Worm (Caenorhabditis elegans): ENCODE measurements around the gene T10F2.2.

Gene T10F2.2

DNA sequence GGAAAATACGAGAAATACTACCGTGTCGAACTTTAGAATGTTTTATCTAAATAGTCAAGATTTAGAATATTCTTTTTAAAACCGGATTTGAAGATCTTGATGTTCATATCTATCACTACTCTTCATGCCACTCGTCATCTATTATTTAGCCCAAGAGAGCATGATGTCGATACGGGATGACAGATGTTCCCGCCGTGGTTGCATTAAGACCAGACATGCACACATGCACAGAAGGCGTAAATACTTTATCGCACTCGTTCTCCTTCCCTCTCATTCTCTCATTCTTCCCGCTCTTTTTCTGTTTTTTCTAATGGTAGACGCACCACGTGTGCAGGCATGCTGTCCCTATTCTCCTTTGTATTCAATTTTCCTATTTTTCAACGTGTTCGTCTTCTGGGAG is 18.3 kb upstream of the T10F2.2 start:
- TF ChIP-seq nhr-12 (tag; optimal IDR thresholded peaks at IDR 0.05) (no peak), lin-39 (tag; optimal IDR thresholded peaks at IDR 0.05) (peak; percentile 43)

DNA sequence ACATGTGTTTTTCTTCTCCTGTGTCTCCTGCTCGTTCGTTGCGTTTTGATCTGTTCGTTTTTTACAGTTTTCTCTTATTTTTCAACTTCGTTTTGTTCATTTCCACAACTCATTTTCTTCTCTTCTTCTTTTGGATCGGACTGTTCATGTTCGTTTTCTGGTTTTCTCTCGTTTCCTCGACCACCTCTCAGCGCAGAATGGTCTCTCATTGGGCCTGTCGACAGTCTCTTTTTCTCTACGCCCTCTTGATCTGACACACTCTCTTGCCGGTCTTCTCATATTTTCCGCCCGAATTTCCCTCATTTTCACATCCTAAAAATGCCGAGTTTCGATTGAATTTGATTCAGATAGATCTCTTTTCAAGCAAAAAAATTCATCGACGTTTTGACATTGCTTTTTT is 16.5 kb upstream of the T10F2.2 start:
- TF ChIP-seq daf-12 (tag; optimal IDR thresholded peaks at IDR 0.05): no peak
- TF ChIP-seq nhr-77 (tag; optimal IDR thresholded peaks at IDR 0.05): no peak
- peak; percentile 30 for TF ChIP-seq nfya-1 (tag; optimal IDR thresholded peaks at IDR 0.05; ENCODE audit: insufficient read depth)
- TF ChIP-seq nhr-67 (tag; optimal IDR thresholded peaks at IDR 0.05): no peak
- TF ChIP-seq jun-1 (tag; optimal IDR thresholded peaks at IDR 0.05): no peak

DNA sequence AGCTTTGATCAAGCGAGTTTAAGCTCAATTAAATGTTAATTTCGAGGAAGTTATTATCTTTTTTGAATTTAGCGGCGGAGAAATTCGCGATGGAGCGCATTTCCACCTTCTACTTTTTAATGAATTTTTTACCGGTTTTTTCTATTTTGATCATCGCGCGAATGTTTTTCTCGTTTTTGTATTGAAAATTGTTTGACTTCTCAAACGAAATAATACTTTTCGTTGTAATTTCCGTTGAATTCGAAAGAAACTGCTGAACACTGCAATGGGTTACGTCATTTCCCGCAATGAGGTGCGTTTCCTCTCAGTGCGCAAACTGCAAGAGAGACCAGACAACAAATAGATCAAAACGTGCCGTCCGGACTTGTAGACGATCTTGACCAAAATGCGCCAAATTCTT is 16.1 kb upstream of the T10F2.2 start:
- TF ChIP-seq lin-39 (tag; optimal IDR thresholded peaks at IDR 0.05) (no peak), nhr-77 (tag; optimal IDR thresholded peaks at IDR 0.05) (no peak), nfya-1 (tag; optimal IDR thresholded peaks at IDR 0.05; ENCODE audit: insufficient read depth) (no peak), egl-5 (tag; optimal IDR thresholded peaks at IDR 0.05) (no peak), ceh-82 (tag; optimal IDR thresholded peaks at IDR 0.05) (no peak), nhr-76 (tag; optimal IDR thresholded peaks at IDR 0.05) (no peak), unc-62 (GFP tag; optimal IDR thresholded peaks at IDR 0.05) (no peak), sea-2 (GFP tag; optimal IDR thresholded peaks at IDR 0.05) (no peak), daf-12 (tag; optimal IDR thresholded peaks at IDR 0.05) (no peak)

DNA sequence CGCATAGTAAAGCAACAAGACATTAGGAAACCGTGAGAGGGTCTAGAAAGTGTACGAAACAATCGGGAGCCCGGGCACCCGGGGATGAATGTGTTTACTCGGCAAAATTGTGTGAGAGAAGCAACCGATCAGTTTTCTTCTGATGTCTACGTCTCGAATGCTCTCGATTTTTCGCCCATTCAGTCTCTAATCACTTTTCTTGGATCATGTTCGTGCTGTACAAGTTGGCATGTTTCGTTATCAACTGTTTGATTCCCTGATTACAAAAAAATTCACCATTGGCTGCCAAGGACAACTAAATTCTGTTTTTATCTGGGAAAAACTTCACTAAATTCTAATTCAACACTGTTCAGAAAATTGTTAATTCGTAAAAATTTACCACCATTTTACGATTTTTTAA is 15.5 kb upstream of the T10F2.2 start:
- TF ChIP-seq ZK546.5 (tag; optimal IDR thresholded peaks at IDR 0.05) (no peak), elt-2 (tag; optimal IDR thresholded peaks at IDR 0.05) (peak; percentile 67), nfya-1 (tag; optimal IDR thresholded peaks at IDR 0.05; ENCODE audit: insufficient read depth) (peak; percentile 14), pha-4 (tag; optimal IDR thresholded peaks at IDR 0.05) (peak; percentile 6)

DNA sequence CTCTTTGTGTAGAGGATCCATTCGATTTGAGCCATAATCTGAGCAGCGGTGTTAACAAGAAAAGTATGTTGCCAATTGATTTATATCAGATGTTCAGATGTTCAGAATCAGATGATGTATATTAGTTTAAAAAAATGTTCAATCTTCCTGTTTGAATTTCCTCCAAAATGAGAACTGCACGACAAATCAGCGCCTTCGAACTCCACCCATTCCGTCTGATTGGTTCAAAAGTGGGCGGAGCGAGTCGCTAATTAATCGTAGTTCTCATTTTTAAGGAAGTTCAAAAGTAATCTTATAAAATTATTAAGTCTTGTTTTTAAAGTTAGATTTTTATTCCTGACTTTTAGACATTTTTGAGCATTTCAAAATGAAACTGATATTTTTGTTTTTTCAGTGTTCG is 14.1 kb upstream of the T10F2.2 start:
- TF ChIP-seq unc-39 (tag; optimal IDR thresholded peaks at IDR 0.05): no peak
- no peak for TF ChIP-seq nhr-67 (tag; optimal IDR thresholded peaks at IDR 0.05)
- TF ChIP-seq nhr-43 (tag; optimal IDR thresholded peaks at IDR 0.05; ENCODE audit: poor library complexity, severe bottlenecking): no peak
- TF ChIP-seq nfya-1 (tag; optimal IDR thresholded peaks at IDR 0.05; ENCODE audit: insufficient read depth): peak; percentile 95

DNA sequence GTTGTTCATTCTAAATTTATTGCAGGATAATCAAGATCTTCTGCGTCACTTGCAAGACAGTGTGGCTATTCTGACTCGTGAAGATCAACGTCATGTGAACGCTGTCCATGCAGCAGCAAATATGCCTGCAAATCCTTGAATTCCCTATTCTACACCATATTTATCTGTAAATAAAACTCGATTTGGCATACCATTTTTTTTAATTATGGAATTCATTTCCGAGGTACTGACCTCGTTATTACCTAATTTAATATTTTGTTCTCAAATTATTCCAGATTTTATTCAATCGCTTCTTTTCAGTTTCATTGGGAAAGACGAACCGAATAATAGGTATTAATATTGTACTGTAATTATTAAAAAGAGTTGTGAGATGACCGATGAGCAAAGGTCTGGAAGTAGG is 8.5 kb upstream of the T10F2.2 start, which contains the start of gene cid-1:
TSS of gene cid-1 (plus strand) at position 301 of the 400 bp plus-strand sequence.
- TF ChIP-seq ceh-82 (tag; optimal IDR thresholded peaks at IDR 0.05) (no peak), pha-4 (tag; optimal IDR thresholded peaks at IDR 0.05) (no peak), elt-3 (tag; optimal IDR thresholded peaks at IDR 0.05) (no peak), aly-2 (tag; optimal IDR thresholded peaks at IDR 0.05) (no peak), fkh-2 (tag; optimal IDR thresholded peaks at IDR 0.05) (no peak), pqm-1 (tag; optimal IDR thresholded peaks at IDR 0.05) (no peak), ceh-16 (tag; optimal IDR thresholded peaks at IDR 0.05) (no peak), jun-1 (tag; optimal IDR thresholded peaks at IDR 0.05) (no peak), nhr-76 (tag; optimal IDR thresholded peaks at IDR 0.05) (no peak), nhr-28 (tag; optimal IDR thresholded peaks at IDR 0.05) (no peak), nfya-1 (tag; optimal IDR thresholded peaks at IDR 0.05; ENCODE audit: insufficient read depth) (no peak), tbx-2 (tag; optimal IDR thresholded peaks at IDR 0.05) (no peak), lin-15B (tag; optimal IDR thresholded peaks at IDR 0.05) (no peak), ztf-11 (tag; optimal IDR thresholded peaks at IDR 0.05) (no peak), R02D3.7 (tag; optimal IDR thresholded peaks at IDR 0.05) (no peak), nhr-23 (tag; optimal IDR thresholded peaks at IDR 0.05) (no peak), elt-1 (tag; optimal IDR thresholded peaks at IDR 0.05) (no peak), unc-62 (GFP tag; optimal IDR thresholded peaks at IDR 0.05) (no peak)

DNA sequence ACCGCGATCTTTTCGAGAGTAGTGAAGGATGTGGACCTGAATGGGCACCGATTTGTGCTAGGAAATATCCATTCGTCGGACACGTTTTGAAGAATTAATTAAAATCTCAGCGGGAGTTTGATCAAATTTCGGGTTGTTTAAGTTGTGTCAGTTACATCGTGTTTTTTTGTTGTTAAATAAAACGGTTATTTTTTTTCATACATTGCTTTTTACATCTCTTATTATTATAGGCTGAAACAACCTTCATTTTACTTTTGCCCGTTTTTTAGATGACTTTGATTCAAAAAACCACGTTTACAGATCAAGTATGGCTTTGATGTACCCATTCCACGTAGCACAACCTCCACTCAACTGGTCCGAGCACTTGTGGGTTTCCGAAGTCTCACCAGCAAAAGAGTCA is 8.0 kb upstream of the T10F2.2 start, which contains the start of gene emb-1:
TSS of gene emb-1 (plus strand) at position 301 of the 400 bp plus-strand sequence.
- no peak for TF ChIP-seq ceh-82 (tag; optimal IDR thresholded peaks at IDR 0.05)
- no peak for TF ChIP-seq ceh-16 (tag; optimal IDR thresholded peaks at IDR 0.05)
- no peak for TF ChIP-seq ceh-9 (tag; optimal IDR thresholded peaks at IDR 0.05)
- TF ChIP-seq eor-1 (tag; optimal IDR thresholded peaks at IDR 0.05): no peak
- TF ChIP-seq mml-1 (tag; optimal IDR thresholded peaks at IDR 0.05): no peak

Measured in whole organism, L3 larva.